Fruit fly (Drosophila melanogaster) whole organism, pupa: Measurements from ENCODE around the gene Rack1.

Experiments used
- CG12605 ChIP-seq: fragments of 200-800 bp; sonication (Bioruptor generic); IDR thresholded peaks from 2 replicates; pipeline ENCODE4 v1.3.6; 2022; ENCODE audit warnings: missing biosample characterization, missing genetic modification characterization
- CG13204 ChIP-seq: fragments of 200-800 bp; sonication (Bioruptor generic); optimal IDR thresholded peaks from 2 replicates; lab custom pipeline; 2018; ENCODE audit warnings: missing biosample characterization, mild to moderate bottlenecking, missing genetic modification characterization, moderate library complexity
- CG17806 ChIP-seq: fragments of 200-800 bp; sonication (Bioruptor generic); optimal IDR thresholded peaks from 2 replicates; lab custom pipeline; 2018; ENCODE audit warnings: missing biosample characterization, mild to moderate bottlenecking, missing genetic modification characterization, moderate library complexity
- CG32121 ChIP-seq: fragments of 200-800 bp; sonication (Bioruptor generic); IDR thresholded peaks from 2 replicates; pipeline ENCODE4 v1.3.6; 2022; ENCODE audit warnings: missing biosample characterization, missing genetic modification characterization
- CG4496 ChIP-seq: fragments of 200-800 bp; sonication (Bioruptor generic); IDR thresholded peaks from 3 replicates; pipeline ENCODE4 v1.3.6; 2022; ENCODE audit warnings: missing biosample characterization, missing genetic modification characterization
- CG9948 ChIP-seq: fragments of 200-800 bp; sonication (Bioruptor generic); optimal IDR thresholded peaks from 2 replicates; lab custom pipeline; 2018; ENCODE audit warnings: missing biosample characterization, mild to moderate bottlenecking, missing genetic modification characterization, moderate library complexity
- D1 ChIP-seq: fragments of 200-800 bp; sonication (Bioruptor generic); optimal IDR thresholded peaks from 2 replicates; lab custom pipeline; 2018; ENCODE audit warnings: missing biosample characterization, mild to moderate bottlenecking, missing genetic modification characterization, moderate library complexity
- EcR ChIP-seq: fragments of 200-800 bp; sonication (Bioruptor generic); optimal IDR thresholded peaks from 3 replicates; lab custom pipeline; 2019; ENCODE audit warnings: missing biosample characterization, missing genetic modification characterization, mild to moderate bottlenecking, moderate library complexity, missing genetic modification reagents
- Pif1B ChIP-seq: fragments of 200-800 bp; sonication (Bioruptor generic); optimal IDR thresholded peaks from 3 replicates; lab custom pipeline; 2016; ENCODE audit warnings: missing biosample characterization, missing genetic modification characterization

dm6 chr2L:7788952-7789466 lies 38.1 kb downstream of the Rack1 start:
- TF ChIP-seq EcR (GFP tag; lab: Kevin White, UChicago) (no peak), CG32121 (no peak), CG9948 (tag; lab: Kevin White, UChicago) (no peak), CG17806 (tag; lab: Kevin White, UChicago) (no peak), Pif1B (GFP tag; lab: Kevin White, UChicago) (no peak), D1 (no peak), CG13204 (GFP tag; lab: Kevin White, UChicago) (no peak), CG4496 (GFP tag; lab: Robert Waterston, UW) (no peak), CG12605 (GFP tag; lab: Robert Waterston, UW) (no peak)
